Fruit fly (Drosophila melanogaster) whole organism, embryonic: Measurements from ENCODE around the gene MRP.

ENCODE experiments used
- Asciz ChIP-seq: fragments of 200-800 bp; sonication (Bioruptor generic); optimal IDR thresholded peaks from 2 replicates; lab custom pipeline; 2017; ENCODE audit warnings: missing biosample characterization, mild to moderate bottlenecking, missing genetic modification characterization, missing genetic modification reagents
- BEAF-32 ChIP-seq: fragments of 200-800 bp; sonication (Bioruptor generic); optimal IDR thresholded peaks from 3 replicates; lab custom pipeline; 2017; ENCODE audit warnings: missing biosample characterization, missing genetic modification characterization, mild to moderate bottlenecking, moderate library complexity, missing genetic modification reagents
- BtbVII ChIP-seq: fragments of 200-800 bp; sonication (Bioruptor generic); optimal IDR thresholded peaks from 3 replicates; lab custom pipeline; 2017; ENCODE audit warnings: missing biosample characterization, mild to moderate bottlenecking, missing genetic modification characterization
- CG1024 ChIP-seq: fragments of 200-800 bp; sonication (Bioruptor generic); IDR thresholded peaks from 2 replicates; pipeline ENCODE4 v1.3.6; 2022; ENCODE audit warnings: missing biosample characterization, missing genetic modification characterization
- CG11560 ChIP-seq: fragments of 200-800 bp; sonication (Bioruptor generic); IDR thresholded peaks from 3 replicates; pipeline ENCODE4 v1.3.6; 2022; ENCODE audit warnings: missing biosample characterization, missing genetic modification characterization
- CG12942 ChIP-seq: fragments of 200-800 bp; sonication (Bioruptor generic); optimal IDR thresholded peaks from 3 replicates; lab custom pipeline; 2016; ENCODE audit warnings: missing biosample characterization, missing genetic modification characterization
- CG15011 ChIP-seq: fragments of 200-800 bp; sonication (Bioruptor generic); optimal IDR thresholded peaks from 3 replicates; lab custom pipeline; 2018; ENCODE audit warnings: missing biosample characterization, mild to moderate bottlenecking, missing genetic modification characterization
- CG1832 ChIP-seq: fragments of 200-800 bp; sonication (Bioruptor generic); optimal IDR thresholded peaks from 2 replicates; lab custom pipeline; 2017; ENCODE audit warnings: missing biosample characterization, mild to moderate bottlenecking, missing genetic modification characterization, inconsistent platforms
- CG18764 ChIP-seq: fragments of 200-800 bp; sonication (Bioruptor generic); optimal IDR thresholded peaks from 3 replicates; lab custom pipeline; 2016; ENCODE audit warnings: missing biosample characterization, missing genetic modification characterization
- CG2202 ChIP-seq: fragments of 200-800 bp; sonication (Bioruptor generic); optimal IDR thresholded peaks from 2 replicates; lab custom pipeline; 2018; ENCODE audit warnings: missing biosample characterization, mild to moderate bottlenecking, missing genetic modification characterization
- CG3281 ChIP-seq: fragments of 200-800 bp; sonication (Bioruptor generic); optimal IDR thresholded peaks from 3 replicates; lab custom pipeline; 2017; ENCODE audit warnings: missing biosample characterization, mild to moderate bottlenecking, missing genetic modification characterization
- CG34224 ChIP-seq: fragments of 200-800 bp; sonication (Bioruptor generic); IDR thresholded peaks from 3 replicates; pipeline ENCODE4 v1.3.6; 2022; ENCODE audit warnings: missing biosample characterization, missing genetic modification characterization; ENCODE audit not compliant: partially characterized antibody
- CG3838 ChIP-seq: fragments of 200-800 bp; sonication (Bioruptor generic); optimal IDR thresholded peaks from 3 replicates; lab custom pipeline; 2016; ENCODE audit warnings: missing biosample characterization, missing genetic modification characterization
- CG3847 ChIP-seq: fragments of 200-800 bp; sonication (Bioruptor generic); IDR thresholded peaks from 2 replicates; pipeline ENCODE4 v1.3.6; 2022; ENCODE audit warnings: missing biosample characterization, missing genetic modification characterization
- CG7839 ChIP-seq: fragments of 200-800 bp; sonication (Bioruptor generic); optimal IDR thresholded peaks from 3 replicates; lab custom pipeline; 2018; ENCODE audit warnings: missing biosample characterization, mild to moderate bottlenecking, missing genetic modification characterization, moderate library complexity
- CG8388 ChIP-seq: fragments of 200-800 bp; sonication (Bioruptor generic); optimal IDR thresholded peaks from 2 replicates; lab custom pipeline; 2019; ENCODE audit warnings: missing biosample characterization, mild to moderate bottlenecking, missing genetic modification characterization, moderate library complexity
- CG9215 ChIP-seq: fragments of 200-800 bp; sonication (Bioruptor generic); IDR thresholded peaks from 2 replicates; pipeline ENCODE4 v1.3.6; 2022; ENCODE audit warnings: missing biosample characterization, missing genetic modification characterization
- Dip3 ChIP-seq: fragments of 200-800 bp; sonication (Bioruptor generic); optimal IDR thresholded peaks from 3 replicates; lab custom pipeline; 2016; ENCODE audit warnings: missing biosample characterization, missing genetic modification characterization
- Dp ChIP-seq: fragments of 200-800 bp; sonication (Bioruptor generic); optimal IDR thresholded peaks from 2 replicates; lab custom pipeline; 2018; ENCODE audit warnings: missing biosample characterization, mild to moderate bottlenecking, missing genetic modification characterization, moderate library complexity
- E2f2 ChIP-seq: fragments of 200-800 bp; sonication (Bioruptor generic); IDR thresholded peaks from 2 replicates; pipeline ENCODE4 v1.3.6; 2022; ENCODE audit warnings: missing biosample characterization, missing genetic modification characterization
- Fer1 ChIP-seq: fragments of 200-800 bp; sonication (Bioruptor generic); optimal IDR thresholded peaks from 2 replicates; lab custom pipeline; 2017; ENCODE audit warnings: missing biosample characterization, mild to moderate bottlenecking, missing genetic modification characterization
- Gsc ChIP-seq: fragments of 200-800 bp; sonication (Bioruptor generic); IDR thresholded peaks from 2 replicates; pipeline ENCODE4 v1.3.6; 2022; ENCODE audit warnings: missing biosample characterization, missing genetic modification characterization
- H15 ChIP-seq: fragments of 200-800 bp; sonication (Bioruptor generic); IDR thresholded peaks from 3 replicates; pipeline ENCODE4 v1.3.6; 2022; ENCODE audit warnings: missing biosample characterization, missing genetic modification characterization
- H2.0 ChIP-seq: fragments of 200-800 bp; sonication (Bioruptor generic); IDR thresholded peaks from 2 replicates; pipeline ENCODE4 v1.3.6; 2022; ENCODE audit warnings: missing biosample characterization, missing genetic modification characterization
- Poxn ChIP-seq: fragments of 200-800 bp; sonication (Bioruptor generic); IDR thresholded peaks from 2 replicates; pipeline ENCODE4 v1.3.6; 2022; ENCODE audit warnings: missing biosample characterization, missing genetic modification characterization
- Ptx1 ChIP-seq: fragments of 200-800 bp; sonication (Bioruptor generic); IDR thresholded peaks from 2 replicates; pipeline ENCODE4 v1.3.6; 2022; ENCODE audit warnings: missing biosample characterization, missing genetic modification characterization
- Sox102F ChIP-seq: fragments of 200-800 bp; sonication (Bioruptor generic); optimal IDR thresholded peaks from 2 replicates; lab custom pipeline; 2018; ENCODE audit warnings: missing biosample characterization, mild to moderate bottlenecking, missing genetic modification characterization, moderate library complexity
- abd-A ChIP-seq: fragments of 200-800 bp; sonication (Bioruptor generic); optimal IDR thresholded peaks from 3 replicates; lab custom pipeline; 2019; ENCODE audit warnings: missing biosample characterization, mild to moderate bottlenecking, missing genetic modification characterization, moderate library complexity
- ase ChIP-seq: fragments of 200-800 bp; sonication (Bioruptor generic); IDR thresholded peaks from 3 replicates; pipeline ENCODE4 v1.3.6; 2022; ENCODE audit warnings: missing biosample characterization, missing genetic modification characterization
- bcd ChIP-seq: fragments of 200-800 bp; sonication (Bioruptor generic); optimal IDR thresholded peaks from 2 replicates; lab custom pipeline; 2017; ENCODE audit warnings: missing biosample characterization, mild to moderate bottlenecking, missing genetic modification characterization
- bowl ChIP-seq: fragments of 200-800 bp; sonication (Bioruptor generic); IDR thresholded peaks from 2 replicates; pipeline ENCODE4 v1.3.6; 2022; ENCODE audit warnings: missing biosample characterization, missing genetic modification characterization
- corto ChIP-seq: fragments of 200-800 bp; sonication (Bioruptor generic); optimal IDR thresholded peaks from 2 replicates; lab custom pipeline; 2016; ENCODE audit warnings: missing biosample characterization, mild to moderate bottlenecking, missing genetic modification characterization, moderate library complexity
- da ChIP-seq: fragments of 200-800 bp; sonication (Bioruptor generic); optimal IDR thresholded peaks from 2 replicates; lab custom pipeline; 2016; ENCODE audit warnings: missing biosample characterization, missing genetic modification characterization
- emc ChIP-seq: fragments of 200-800 bp; sonication (Bioruptor generic); optimal IDR thresholded peaks from 2 replicates; lab custom pipeline; 2016; ENCODE audit warnings: missing biosample characterization, missing genetic modification characterization
- eyg ChIP-seq: fragments of 200-800 bp; sonication (Bioruptor generic); optimal IDR thresholded peaks from 3 replicates; lab custom pipeline; 2016; ENCODE audit warnings: missing biosample characterization, missing genetic modification characterization
- fd64A ChIP-seq: fragments of 200-800 bp; sonication (Bioruptor generic); optimal IDR thresholded peaks from 3 replicates; lab custom pipeline; 2018; ENCODE audit warnings: missing biosample characterization, mild to moderate bottlenecking, missing genetic modification characterization
- gro ChIP-seq: fragments of 200-800 bp; sonication (Bioruptor generic); optimal IDR thresholded peaks from 2 replicates; lab custom pipeline; 2016; ENCODE audit warnings: missing biosample characterization, missing genetic modification characterization
- her ChIP-seq: fragments of 200-800 bp; sonication (Bioruptor generic); optimal IDR thresholded peaks from 2 replicates; lab custom pipeline; 2016; ENCODE audit warnings: missing biosample characterization, missing genetic modification characterization
- hkb ChIP-seq, 2 experiments: fragments of 200-800 bp in 1 of 2; fragments of >200 bp in 1 of 2; sonication (Bioruptor generic) in 1 of 2; IDR thresholded peaks in 1 of 2; optimal IDR thresholded peaks in 1 of 2; 2 replicates each; pipeline versions ENCODE4 v1.3.6 to Lab custom; 2017 to 2022; ENCODE audit warnings: missing biosample characterization in 1 of 2, missing genetic modification characterization in 1 of 2
- lbe ChIP-seq: fragments of 200-800 bp; sonication (Bioruptor generic); optimal IDR thresholded peaks from 2 replicates; lab custom pipeline; 2016; ENCODE audit warnings: missing biosample characterization, mild to moderate bottlenecking, missing genetic modification characterization
- nmo ChIP-seq: fragments of 200-800 bp; sonication (Bioruptor generic); optimal IDR thresholded peaks from 2 replicates; lab custom pipeline; 2018; ENCODE audit warnings: missing biosample characterization, mild to moderate bottlenecking, missing genetic modification characterization, moderate library complexity
- odd ChIP-seq: fragments of 200-800 bp; sonication (Bioruptor generic); optimal IDR thresholded peaks from 2 replicates; lab custom pipeline; 2017; ENCODE audit warnings: missing biosample characterization, mild to moderate bottlenecking, missing genetic modification characterization
- pan ChIP-seq, 4 experiments: fragments of >200 bp in 3 of 4; fragments of 200-800 bp in 1 of 4; sonication (Bioruptor generic) in 1 of 4; optimal IDR thresholded peaks in 3 of 4; IDR thresholded peaks in 1 of 4; 2 replicates each; pipeline versions ENCODE4 v1.3.6 to Lab custom; 2017 to 2022; ENCODE audit warnings: missing biosample characterization in 2 of 4, missing genetic modification characterization in 2 of 4, mixed read lengths in 1 of 4
- pb ChIP-seq: fragments of 200-800 bp; sonication (Bioruptor generic); optimal IDR thresholded peaks from 3 replicates; lab custom pipeline; 2016; ENCODE audit warnings: missing biosample characterization, missing genetic modification characterization
- sima ChIP-seq: fragments of 200-800 bp; sonication (Bioruptor generic); optimal IDR thresholded peaks from 2 replicates; lab custom pipeline; 2016; ENCODE audit warnings: missing biosample characterization, missing genetic modification characterization
- sna ChIP-seq: fragments of 200-800 bp; sonication (Bioruptor generic); IDR thresholded peaks from 2 replicates; pipeline ENCODE4 v1.3.6; 2022; ENCODE audit warnings: missing biosample characterization, missing genetic modification characterization; ENCODE audit not compliant: partially characterized antibody
- so ChIP-seq: fragments of 200-800 bp; sonication (Bioruptor generic); IDR thresholded peaks from 3 replicates; pipeline ENCODE4 v1.3.6; 2022; ENCODE audit warnings: missing biosample characterization, missing genetic modification characterization

Gene MRP

DNA sequence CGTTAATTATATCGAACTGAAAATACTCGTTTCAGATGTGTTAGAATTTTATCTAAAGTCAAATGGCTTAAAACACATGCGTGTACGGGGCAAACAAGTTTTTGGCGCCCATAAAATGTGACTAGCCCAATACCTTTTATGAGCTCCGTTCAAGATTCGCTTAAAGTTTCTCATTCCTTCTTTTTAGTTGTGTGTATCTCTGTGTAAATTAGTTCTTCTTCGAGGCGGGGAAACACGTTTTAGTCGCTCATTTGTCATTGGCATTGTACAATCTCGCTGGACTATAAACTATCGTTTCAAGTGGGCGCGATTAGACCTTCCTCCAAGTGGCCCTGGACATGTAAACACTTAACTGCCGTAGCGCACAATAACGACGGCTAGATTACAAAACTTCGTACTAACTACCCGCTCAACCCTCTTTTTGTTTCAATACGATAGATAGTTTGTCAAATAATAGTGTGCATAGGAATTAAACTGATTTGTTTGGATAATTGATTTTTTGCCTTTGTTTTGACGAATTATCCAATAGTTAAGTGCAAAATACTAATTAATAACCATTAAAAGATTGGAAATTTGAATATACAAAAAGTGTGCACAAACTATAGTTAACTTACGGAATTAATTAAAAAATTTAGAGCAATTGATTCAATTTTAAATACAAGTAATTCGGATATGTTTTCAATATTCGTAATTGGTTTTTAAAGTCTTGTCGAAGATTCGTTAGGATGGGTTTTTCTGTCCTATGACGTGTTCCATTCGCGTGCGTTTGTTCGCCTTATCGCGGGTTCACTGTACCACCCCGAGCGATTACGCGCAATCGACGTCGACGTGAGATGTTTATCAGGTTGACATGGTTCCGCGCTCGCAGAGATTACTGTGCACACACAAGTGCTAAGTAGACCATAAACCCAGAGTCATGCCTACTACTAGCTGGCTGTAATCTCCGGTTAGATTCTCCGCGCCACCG is 1.9 kb downstream of the MRP start (continued):
- TF ChIP-seq BtbVII (peak; percentile 63), her (GFP tag; lab: Kevin White, UChicago) (no peak), lbe (GFP tag; lab: Kevin White, UChicago) (no peak), Dip3 (GFP tag; lab: Kevin White, UChicago) (peak; percentile 28), ase (GFP tag; lab: Robert Waterston, UW) (peak; percentile 49; the same call in 1 of the 3 replicates), CG7839 (tag; lab: Kevin White, UChicago) (peak; percentile 69), Asciz (GFP tag; lab: Kevin White, UChicago) (peak; percentile 20), H15 (GFP tag; lab: Robert Waterston, UW) (0 out of 3 replicates have a peak, but pooled peaks have one; percentile 69), sima (no peak), CG18764 (GFP tag; lab: Kevin White, UChicago) (no peak), corto (GFP tag; lab: Kevin White, UChicago) (no peak), so (GFP tag; lab: Robert Waterston, UW) (0 out of 3 replicates have a peak, but pooled peaks have one; percentile 30), H2.0 (GFP tag; lab: Robert Waterston, UW) (0 out of 2 replicates have a peak, but pooled peaks have one; percentile 7), emc (GFP tag; lab: Kevin White, UChicago) (no peak), pb (GFP tag; lab: Kevin White, UChicago) (no peak), gro (GFP tag; lab: Kevin White, UChicago) (no peak), CG34224 (no peak), abd-A (tag; lab: Kevin White, UChicago) (peak; percentile 75), E2f2 (GFP tag; lab: Robert Waterston, UW) (no peak), CG3838 (no peak), hkb (optimal IDR thresholded peaks at IDR 0.05; lab: Kevin White, UChicago) (no peak), hkb (GFP tag; IDR thresholded peaks at IDR 0.05; lab: Robert Waterston, UW) (peak; percentile 77), Dp (GFP tag; lab: Kevin White, UChicago) (no peak), CG1832 (GFP tag; lab: Kevin White, UChicago) (no peak), da (GFP tag; lab: Kevin White, UChicago) (no peak), CG1024 (GFP tag; lab: Robert Waterston, UW) (0 out of 2 replicates have a peak, but pooled peaks have one; percentile 22), CG9215 (GFP tag; lab: Robert Waterston, UW) (peak; percentile 69), CG3847 (GFP tag; lab: Robert Waterston, UW) (peak; percentile 35; the same call in 1 of the 2 replicates), sna (GFP tag; lab: Robert Waterston, UW) (no peak), Fer1 (GFP tag; lab: Kevin White, UChicago) (peak; percentile 62), Ptx1 (GFP tag; lab: Robert Waterston, UW) (0 out of 2 replicates have a peak, but pooled peaks have one; percentile 43), CG8388 (GFP tag; lab: Kevin White, UChicago) (peak; percentile 9), CG2202 (tag; lab: Kevin White, UChicago) (no peak), CG12942 (GFP tag; lab: Kevin White, UChicago) (no peak), CG15011 (GFP tag; lab: Kevin White, UChicago) (no peak), pan (optimal IDR thresholded peaks at IDR 0.05; lab: Kevin White, UChicago) (no peak), pan (GFP tag; optimal IDR thresholded peaks at IDR 0.05 in 1 of 2, IDR thresholded peaks at IDR 0.05 in 1 of 2) (peak in 1 of 2 experiments; percentile 51), fd64A (GFP tag; lab: Kevin White, UChicago) (no peak), BEAF-32 (GFP tag; lab: Kevin White, UChicago) (no peak), nmo (GFP tag; lab: Kevin White, UChicago) (peak; percentile 65), bowl (GFP tag; lab: Robert Waterston, UW) (no peak; the same call in 1 of the 2 replicates), CG11560 (tag; lab: Robert Waterston, UW) (no peak), odd (GFP tag; lab: Kevin White, UChicago) (peak; percentile 14), Gsc (no peak), bcd (GFP tag; lab: Kevin White, UChicago) (peak; percentile 57), eyg (no peak), Sox102F (GFP tag; lab: Kevin White, UChicago) (peak; percentile 30), Poxn (GFP tag; lab: Robert Waterston, UW) (no peak), CG3281 (peak; percentile 70)
